Worm (Caenorhabditis elegans) whole organism, L4 larva: ENCODE data around the gene srlf-11.

Source experiments
- F26F4.8 ChIP-seq: fragments of 200-800 bp; sonication (Bioruptor generic); conservative IDR thresholded peaks from 2 replicates; pipeline ENCODE4 v1.3.6; 2022; ENCODE audit warnings: missing genetic modification characterization, missing compliant biosample characterization
- aha-1 ChIP-seq: fragments of 150-350 bp; peaks from one replicate; lab custom pipeline; 2014; ENCODE audit warnings: missing biosample characterization, missing genetic modification characterization
- ceh-28 ChIP-seq: fragments of 150-350 bp; optimal IDR thresholded peaks from 2 replicates; lab custom pipeline; 2014; ENCODE audit warnings: missing biosample characterization, missing genetic modification reagents, missing genetic modification characterization
- ceh-32 ChIP-seq: sonication (generic microtip); optimal IDR thresholded peaks from 2 replicates; lab custom pipeline; 2016; ENCODE audit warnings: mild to moderate bottlenecking, missing genetic modification characterization, missing compliant biosample characterization; ENCODE audit not compliant: poor library complexity
- hlh-30 ChIP-seq: sonication (generic microtip); optimal IDR thresholded peaks from 2 replicates; lab custom pipeline; 2017; ENCODE audit warnings: antibody characterized with exemption, mild to moderate bottlenecking, missing genetic modification characterization, missing compliant biosample characterization; ENCODE audit not compliant: insufficient read depth
- lin-15B ChIP-seq: fragments of 150-350 bp; sonication (generic microtip); optimal IDR thresholded peaks from 3 replicates; lab custom pipeline; 2014; ENCODE audit warnings: missing biosample characterization, missing genetic modification characterization
- lir-3 ChIP-seq: sonication (generic microtip); optimal IDR thresholded peaks from 2 replicates; lab custom pipeline; 2016; ENCODE audit warnings: mild to moderate bottlenecking, missing genetic modification characterization, missing compliant biosample characterization
- nhr-102 ChIP-seq: sonication (generic microtip); optimal IDR thresholded peaks from 2 replicates; lab custom pipeline; 2016; ENCODE audit warnings: mild to moderate bottlenecking, missing genetic modification characterization, moderate library complexity, missing compliant biosample characterization
- nhr-41 ChIP-seq: fragments of 200-800 bp; sonication (Bioruptor generic); IDR thresholded peaks from 2 replicates; pipeline ENCODE4 v1.3.6; 2022; ENCODE audit warnings: missing genetic modification reagents, missing genetic modification characterization, missing compliant biosample characterization
- spr-3 ChIP-seq: fragments of 200-800 bp; sonication (Bioruptor generic); optimal IDR thresholded peaks from 2 replicates; lab custom pipeline; 2018; ENCODE audit warnings: mild to moderate bottlenecking, missing genetic modification characterization, missing compliant biosample characterization
- ztf-11 ChIP-seq: fragments of 150-350 bp; optimal IDR thresholded peaks from 2 replicates; lab custom pipeline; 2014; ENCODE audit warnings: missing biosample characterization, missing genetic modification characterization

DNA sequence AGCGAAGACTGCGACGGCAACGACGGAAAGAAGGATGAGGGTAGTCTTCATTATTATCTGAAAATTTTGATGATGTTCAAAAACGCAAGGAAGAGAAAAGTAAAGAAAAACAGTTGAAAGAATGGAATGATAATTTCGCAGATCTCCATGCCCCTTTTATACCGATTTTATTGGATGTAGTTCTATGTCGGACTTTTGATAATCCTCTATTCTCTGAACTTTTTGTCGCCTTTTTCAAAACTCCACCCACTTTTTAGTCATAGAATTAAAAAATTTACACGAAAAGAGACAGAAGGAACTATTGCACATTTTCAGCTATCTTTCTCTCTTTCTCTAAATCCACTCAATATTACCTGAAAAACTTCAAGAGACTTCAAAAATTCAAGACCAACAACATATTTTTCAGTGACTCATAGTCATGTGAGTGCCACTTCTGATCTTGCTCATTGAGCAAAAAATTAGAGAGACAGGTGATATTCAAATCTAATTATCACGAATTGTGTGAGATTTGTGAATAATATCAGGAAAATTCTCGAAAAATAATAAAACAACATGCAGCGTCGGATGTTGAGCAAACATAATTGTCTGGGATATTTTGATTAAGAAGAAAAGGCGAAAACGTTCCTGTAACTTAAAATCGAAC, 4.1 kb upstream of the srlf-11 start, which contains the start of gene F13E9.15:
- TF ChIP-seq ztf-11 (no peak), nhr-102 (tag; lab: Kevin White, UChicago) (no peak), ceh-28 (tag; lab: Kevin White, UChicago) (no peak), lin-15B (no peak), lir-3 (no peak), hlh-30 (no peak), spr-3 (GFP tag; lab: Kevin White, UChicago) (no peak), aha-1 (no peak), nhr-41 (GFP tag; lab: Robert Waterston, UW) (no peak), F26F4.8 (no peak), ceh-32 (no peak)
